Fruit fly (Drosophila melanogaster) whole organism: ENCODE results near the gene Tsp29Fa.

ENCODE experiments used
- CG8478 ChIP-seq: fragments of >200 bp; optimal IDR thresholded peaks from 2 replicates; lab custom pipeline; 2018; ENCODE audit warnings: inconsistent platforms
- Dll ChIP-seq: fragments of >200 bp; optimal IDR thresholded peaks from 2 replicates; lab custom pipeline; 2017
- pan ChIP-seq: fragments of >200 bp; optimal IDR thresholded peaks from 2 replicates; lab custom pipeline; 2017

dm6 chr2L:8941736-8942337 lies 8.1 kb downstream of the Tsp29Fa start, which contains the start of gene Argl:
- TF ChIP-seq pan (lab: Kevin White, UChicago) (no peak), CG8478 (lab: Kevin White, UChicago) (no peak), Dll (lab: Kevin White, UChicago) (no peak)
